Worm (Caenorhabditis elegans): ENCODE data around the gene zmp-3.

zmp-3 gene

DNA sequence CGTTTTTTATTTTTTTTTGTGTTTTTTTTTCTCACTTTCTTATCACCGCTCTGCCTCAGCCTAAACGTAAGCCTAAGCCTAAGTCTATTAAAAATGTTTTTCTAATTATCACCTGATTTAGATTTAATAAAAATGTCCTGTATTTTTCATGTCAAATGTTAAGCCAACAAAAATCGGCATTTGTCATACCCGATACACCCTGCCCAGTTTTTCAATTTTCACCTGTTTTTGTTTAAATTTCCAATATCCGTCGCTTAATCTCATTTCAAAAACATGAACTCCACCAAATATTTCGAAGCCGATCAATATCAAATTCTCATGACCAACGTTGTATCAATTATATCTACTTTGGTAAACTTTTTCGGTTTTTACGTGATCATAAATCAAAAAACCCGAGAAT is 21.8 kb upstream of the zmp-3 start, which contains the start of gene C31B8.1:
TSS of gene C31B8.1 (plus strand) at position 301 of the 400 bp plus-strand sequence.
- TF ChIP-seq flt-1 (GFP tag; IDR thresholded peaks at IDR 0.05) (no peak), ztf-23 (GFP tag; IDR thresholded peaks at IDR 0.05) (no peak), cog-1 (tag; optimal IDR thresholded peaks at IDR 0.05) (no peak), tab-1 (GFP tag; IDR thresholded peaks at IDR 0.05) (no peak), ref-1 (GFP tag; conservative IDR thresholded peaks at IDR 0.05) (no peak), T22C8.4 (GFP tag; IDR thresholded peaks at IDR 0.05) (no peak), klf-2 (GFP tag; conservative IDR thresholded peaks at IDR 0.05) (no peak), ztf-29 (GFP tag; IDR thresholded peaks at IDR 0.05) (no peak), med-1 (GFP tag; optimal IDR thresholded peaks at IDR 0.05; ENCODE audit: insufficient read depth) (no peak)

DNA sequence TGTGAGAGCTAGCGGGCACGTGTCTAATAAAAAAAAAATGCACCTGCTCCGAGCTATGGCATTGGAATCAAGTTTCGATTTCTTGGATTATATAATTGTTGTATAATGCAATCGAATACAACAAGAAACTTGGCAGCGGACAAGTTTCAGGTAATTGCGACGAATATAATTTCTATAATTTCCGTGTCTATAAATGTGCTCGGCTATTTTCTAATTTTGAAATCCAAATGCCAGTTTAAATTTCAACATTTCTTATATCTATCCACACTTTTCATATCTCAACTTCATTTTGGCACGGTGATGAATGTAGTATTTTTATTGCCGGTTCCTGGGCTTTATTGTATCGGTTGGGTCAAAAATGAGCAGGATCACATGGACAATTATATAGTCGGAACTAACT is 20.3 kb upstream of the zmp-3 start, which contains the start of gene C31B8.16:
TSS of gene C31B8.16 (plus strand) at position 301 of the 400 bp plus-strand sequence.
- no peak for TF ChIP-seq T22C8.4 (GFP tag; IDR thresholded peaks at IDR 0.05)
- TF ChIP-seq ref-1 (GFP tag; conservative IDR thresholded peaks at IDR 0.05): no peak
- TF ChIP-seq med-1 (GFP tag; optimal IDR thresholded peaks at IDR 0.05; ENCODE audit: insufficient read depth): no peak
- TF ChIP-seq ztf-23 (GFP tag; IDR thresholded peaks at IDR 0.05): no peak
- no peak for TF ChIP-seq flt-1 (GFP tag; IDR thresholded peaks at IDR 0.05)
- TF ChIP-seq cog-1 (tag; optimal IDR thresholded peaks at IDR 0.05): no peak
- no peak for TF ChIP-seq klf-2 (GFP tag; conservative IDR thresholded peaks at IDR 0.05)
- TF ChIP-seq tab-1 (GFP tag; IDR thresholded peaks at IDR 0.05): no peak
- TF ChIP-seq ztf-29 (GFP tag; IDR thresholded peaks at IDR 0.05): no peak

DNA sequence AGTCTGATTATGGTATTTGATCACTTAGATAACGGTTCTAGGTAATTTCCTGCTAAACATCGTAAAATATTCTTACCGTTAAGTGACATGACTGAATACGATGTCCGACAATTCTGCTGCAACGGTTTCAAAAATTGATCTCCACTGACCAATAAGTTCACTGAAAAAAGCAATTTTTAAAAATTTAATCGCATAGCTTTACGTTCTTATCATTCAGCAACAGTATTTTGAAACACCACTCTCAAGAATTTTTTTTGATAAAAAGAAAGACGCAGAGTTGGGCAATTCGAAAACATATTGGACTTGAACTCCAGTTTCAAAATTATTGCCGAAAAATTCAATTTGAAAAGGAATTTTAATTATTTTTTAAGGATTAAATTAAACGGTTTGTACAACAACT is 18.1 kb upstream of the zmp-3 start, which contains the start of gene C31B8.12:
TSS of gene C31B8.12 (minus strand) at position 101 of the 400 bp plus-strand sequence.
- TF ChIP-seq ztf-29 (GFP tag; IDR thresholded peaks at IDR 0.05) (no peak), klf-2 (GFP tag; conservative IDR thresholded peaks at IDR 0.05) (no peak), cog-1 (tag; optimal IDR thresholded peaks at IDR 0.05) (no peak), T22C8.4 (GFP tag; IDR thresholded peaks at IDR 0.05) (no peak)

DNA sequence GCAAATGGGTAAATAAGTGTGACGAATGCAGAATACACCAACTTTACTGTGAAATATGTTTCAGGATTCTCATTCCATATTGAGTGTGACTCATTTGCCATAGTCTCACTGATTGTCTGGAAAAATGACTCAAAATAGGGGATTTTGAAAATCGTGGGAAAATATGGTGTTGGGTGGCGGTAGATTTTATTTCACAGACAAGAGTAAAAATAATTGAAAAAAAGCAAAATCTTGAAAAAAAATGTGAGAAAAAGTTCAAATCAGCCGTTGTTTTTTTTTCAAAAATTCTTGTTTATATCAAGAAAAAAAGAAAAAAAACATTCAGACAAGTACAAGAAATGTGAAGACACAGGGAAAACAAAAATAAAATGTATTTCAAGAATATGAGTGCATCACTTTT is 13.2 kb upstream of the zmp-3 start, which contains the start of gene srh-38:
TSS of gene srh-38 (minus strand) at position 101 of the 400 bp plus-strand sequence.
- TF ChIP-seq T22C8.4 (GFP tag; IDR thresholded peaks at IDR 0.05) (no peak), cog-1 (tag; optimal IDR thresholded peaks at IDR 0.05) (no peak), ztf-29 (GFP tag; IDR thresholded peaks at IDR 0.05) (no peak), ztf-23 (GFP tag; IDR thresholded peaks at IDR 0.05) (no peak), med-1 (GFP tag; optimal IDR thresholded peaks at IDR 0.05; ENCODE audit: insufficient read depth) (no peak), klf-2 (GFP tag; conservative IDR thresholded peaks at IDR 0.05) (no peak), flt-1 (GFP tag; IDR thresholded peaks at IDR 0.05) (no peak), tab-1 (GFP tag; IDR thresholded peaks at IDR 0.05) (no peak)

DNA sequence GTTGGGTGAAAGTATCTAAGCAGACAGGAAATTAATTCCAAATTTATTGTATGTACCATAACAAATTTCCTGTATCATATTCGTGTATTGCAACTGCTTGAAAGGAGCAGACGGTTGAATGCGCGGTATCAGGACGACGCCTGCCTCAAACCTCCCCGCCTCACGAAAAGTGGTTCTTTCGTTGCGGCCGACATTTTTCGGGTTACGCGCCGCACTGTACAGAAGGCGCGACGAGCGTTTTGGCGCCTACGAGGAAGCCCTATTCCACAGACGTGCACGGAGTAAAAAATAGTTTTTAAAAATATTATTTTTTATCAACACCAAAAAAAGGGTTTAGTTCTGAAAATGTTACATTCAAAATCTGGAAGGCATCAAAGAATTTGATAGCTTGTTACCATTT is 10.7 kb upstream of the zmp-3 start:
- TF ChIP-seq T22C8.4 (GFP tag; IDR thresholded peaks at IDR 0.05) (no peak), ref-1 (GFP tag; conservative IDR thresholded peaks at IDR 0.05) (no peak), ztf-29 (GFP tag; IDR thresholded peaks at IDR 0.05) (no peak)

DNA sequence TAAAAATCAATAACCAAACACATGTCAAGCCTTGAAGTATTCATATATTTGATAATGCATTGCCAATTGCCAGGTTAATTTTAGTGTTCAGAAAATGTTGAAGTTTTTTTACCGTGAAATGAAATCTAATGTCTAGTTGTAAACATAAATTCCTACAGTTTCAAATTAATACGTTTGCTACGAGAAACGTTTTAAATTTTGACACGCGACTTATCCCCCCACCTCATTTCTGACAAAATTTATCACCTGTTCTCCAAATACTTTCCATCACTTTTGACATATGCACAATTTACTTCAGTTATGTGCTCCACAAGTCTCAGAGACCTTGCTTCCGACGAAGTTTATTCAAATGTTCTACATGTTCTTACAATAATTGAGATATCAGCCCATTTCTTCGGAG is 4.5 kb upstream of the zmp-3 start, which contains the start of gene srh-146:
TSS of gene srh-146 (plus strand) at position 301 of the 400 bp plus-strand sequence.
- TF ChIP-seq flt-1 (GFP tag; IDR thresholded peaks at IDR 0.05) (no peak), med-1 (GFP tag; optimal IDR thresholded peaks at IDR 0.05; ENCODE audit: insufficient read depth) (no peak), T22C8.4 (GFP tag; IDR thresholded peaks at IDR 0.05) (no peak), tab-1 (GFP tag; IDR thresholded peaks at IDR 0.05) (no peak), klf-2 (GFP tag; conservative IDR thresholded peaks at IDR 0.05) (no peak), ztf-29 (GFP tag; IDR thresholded peaks at IDR 0.05) (no peak), ztf-23 (GFP tag; IDR thresholded peaks at IDR 0.05) (no peak), ref-1 (GFP tag; conservative IDR thresholded peaks at IDR 0.05) (no peak), cog-1 (tag; optimal IDR thresholded peaks at IDR 0.05) (no peak)

DNA sequence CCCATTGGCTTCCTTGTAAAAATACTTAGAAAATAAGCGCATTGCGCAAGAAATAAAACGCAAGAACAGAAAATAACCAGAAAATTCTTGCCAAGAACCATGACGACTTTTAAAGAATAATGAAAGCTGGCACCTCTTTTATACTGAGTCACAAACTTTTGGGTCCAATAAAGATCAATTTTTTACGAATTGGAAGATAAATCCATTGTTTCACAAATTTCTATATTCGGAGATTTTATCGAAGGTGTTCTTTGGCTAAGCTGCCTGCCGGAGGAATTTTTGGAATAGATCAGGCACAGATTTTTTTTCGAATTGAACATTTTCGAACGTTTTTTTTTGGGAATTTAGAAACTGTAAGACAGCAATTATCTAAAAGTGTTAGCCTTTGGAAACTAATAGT is 3.5 kb upstream of the zmp-3 start, which contains the start of gene C31B8.9:
TSS of gene C31B8.9 (minus strand) at position 101 of the 400 bp plus-strand sequence.
- TF ChIP-seq med-1 (GFP tag; optimal IDR thresholded peaks at IDR 0.05; ENCODE audit: insufficient read depth): no peak

DNA sequence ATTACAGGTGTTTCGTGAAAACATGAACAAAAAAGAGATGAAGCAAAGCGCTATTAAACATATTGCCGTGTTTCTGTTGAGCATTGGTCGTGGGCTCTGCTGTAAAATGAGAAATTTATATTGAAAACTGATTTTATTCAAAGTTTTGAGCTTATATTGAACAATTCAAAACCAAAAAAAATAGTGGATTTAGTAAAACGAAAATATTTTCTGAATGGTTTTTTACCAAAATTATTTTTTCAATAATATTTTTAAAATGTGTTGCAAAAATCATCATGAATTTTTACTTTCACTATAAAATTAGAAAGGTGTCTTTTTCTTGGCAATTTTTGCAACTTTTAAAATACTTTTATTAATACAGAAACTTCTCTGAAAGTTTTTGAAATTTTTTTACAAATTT is 6.2 kb downstream of the zmp-3 start, which contains the start of gene C31B8.7:
TSS of gene C31B8.7 (minus strand) at position 101 of the 400 bp plus-strand sequence.
- TF ChIP-seq flt-1 (GFP tag; IDR thresholded peaks at IDR 0.05): no peak
- no peak for TF ChIP-seq med-1 (GFP tag; optimal IDR thresholded peaks at IDR 0.05; ENCODE audit: insufficient read depth)
- no peak for TF ChIP-seq ztf-23 (GFP tag; IDR thresholded peaks at IDR 0.05)
- TF ChIP-seq tab-1 (GFP tag; IDR thresholded peaks at IDR 0.05): no peak
- TF ChIP-seq cog-1 (tag; optimal IDR thresholded peaks at IDR 0.05): no peak
- TF ChIP-seq ztf-29 (GFP tag; IDR thresholded peaks at IDR 0.05): no peak
- no peak for TF ChIP-seq T22C8.4 (GFP tag; IDR thresholded peaks at IDR 0.05)
- no peak for TF ChIP-seq ref-1 (GFP tag; conservative IDR thresholded peaks at IDR 0.05)
- TF ChIP-seq klf-2 (GFP tag; conservative IDR thresholded peaks at IDR 0.05): no peak

DNA sequence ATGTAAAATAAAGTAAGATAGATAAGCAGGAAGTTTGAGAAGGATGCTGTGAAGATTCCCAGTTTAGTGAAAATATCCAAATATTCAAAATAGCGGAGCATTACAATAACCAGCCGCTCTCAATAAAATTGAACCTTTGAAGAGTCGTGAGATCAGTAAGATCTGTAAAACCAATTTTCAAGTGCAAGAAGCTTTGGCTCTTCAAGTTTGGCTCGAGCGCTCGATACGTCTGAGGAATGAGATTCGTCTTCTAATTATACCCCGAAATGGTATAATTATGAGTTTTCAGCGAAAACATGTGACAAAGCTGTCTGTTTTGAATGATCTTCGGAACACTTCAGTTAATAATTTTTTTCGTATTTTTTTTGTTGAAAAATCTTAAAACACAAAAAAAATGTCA is 9.6 kb downstream of the zmp-3 start, which contains the start of gene str-46:
TSS of gene str-46 (minus strand) at position 101 of the 400 bp plus-strand sequence.
- TF ChIP-seq T22C8.4 (GFP tag; IDR thresholded peaks at IDR 0.05) (no peak), ref-1 (GFP tag; conservative IDR thresholded peaks at IDR 0.05) (no peak), ztf-23 (GFP tag; IDR thresholded peaks at IDR 0.05) (no peak), flt-1 (GFP tag; IDR thresholded peaks at IDR 0.05) (no peak), ztf-29 (GFP tag; IDR thresholded peaks at IDR 0.05) (no peak), klf-2 (GFP tag; conservative IDR thresholded peaks at IDR 0.05) (no peak), cog-1 (tag; optimal IDR thresholded peaks at IDR 0.05) (no peak), med-1 (GFP tag; optimal IDR thresholded peaks at IDR 0.05; ENCODE audit: insufficient read depth) (no peak), tab-1 (GFP tag; IDR thresholded peaks at IDR 0.05) (no peak)

DNA sequence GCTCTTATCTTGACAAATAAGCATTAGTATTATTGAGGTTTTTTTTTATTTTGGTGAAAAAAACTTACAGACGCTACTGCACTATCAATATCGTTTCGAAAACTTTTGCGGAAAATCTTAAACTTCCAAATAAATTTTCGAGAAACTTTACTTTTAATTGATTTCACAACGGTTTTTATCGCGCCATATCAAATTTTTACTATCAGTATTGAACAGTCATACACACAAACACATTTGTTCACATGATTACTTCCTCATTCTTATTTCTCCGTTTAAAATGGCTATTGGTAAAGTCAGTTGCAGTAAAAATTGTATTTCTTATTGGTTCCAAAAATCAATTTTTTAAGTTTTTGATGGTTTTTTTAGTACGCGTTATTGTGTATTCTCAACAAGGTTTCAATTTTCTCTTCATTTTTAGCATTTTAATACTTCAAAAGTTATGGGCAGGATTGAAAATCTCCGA is 13.2 kb downstream of the zmp-3 start, which contains the start of gene pals-32:
TSS of gene pals-32 (plus strand) at position 413 of the 463 bp plus-strand sequence.
- TF ChIP-seq T22C8.4 (GFP tag; IDR thresholded peaks at IDR 0.05): no peak
